Worm (Caenorhabditis elegans) whole organism, late embryonic: Measurements from ENCODE around the gene acc-1.

Experiments used
- C38D4.7 ChIP-seq: fragments of 200-800 bp; sonication (Bioruptor generic); optimal IDR thresholded peaks from 2 replicates; lab custom pipeline; 2018; ENCODE audit warnings: mild to moderate bottlenecking, missing genetic modification characterization, moderate library complexity, missing compliant biosample characterization
- ama-1 ChIP-seq: fragments of 150-350 bp; optimal IDR thresholded peaks from 2 replicates; lab custom pipeline; 2014
- ceh-9 ChIP-seq: sonication (generic microtip); optimal IDR thresholded peaks from 2 replicates; lab custom pipeline; 2016; ENCODE audit warnings: mild to moderate bottlenecking, missing genetic modification characterization, inconsistent platforms, missing compliant biosample characterization
- nhr-11 ChIP-seq: fragments of 150-350 bp; optimal IDR thresholded peaks from 2 replicates; lab custom pipeline; 2014; ENCODE audit warnings: missing biosample characterization, missing genetic modification characterization

ce11 chrIV:9633889-9634288, 24.0 kb upstream of the acc-1 start:
- TF ChIP-seq C38D4.7 (GFP tag; lab: Kevin White, UChicago), result no peak
- TF ChIP-seq ceh-9, result no peak
- TF ChIP-seq ama-1, result no peak
- no peak for TF ChIP-seq nhr-11 (tag; lab: Kevin White, UChicago)
